Fruit fly (Drosophila melanogaster): ENCODE measurements around the gene Cenp-C.

dm6 chr3R:8518565-8519154 is 45.2 kb upstream of the Cenp-C start:
- no peak for TF ChIP-seq ttk (optimal IDR thresholded peaks at IDR 0.05)
- no peak for TF ChIP-seq h (optimal IDR thresholded peaks at IDR 0.05)

Data from Kc167 (cell line).